Worm (Caenorhabditis elegans) whole organism, late embryonic: ENCODE data around the gene F53C3.1.

Experiments
- Y22D7AL.16 ChIP-seq: sonication (generic microtip); optimal IDR thresholded peaks from 2 replicates; lab custom pipeline; 2016; ENCODE audit warnings: missing genetic modification characterization, missing compliant biosample characterization
- ceh-14 ChIP-seq: sonication (generic microtip); optimal IDR thresholded peaks from 2 replicates; lab custom pipeline; 2016; ENCODE audit warnings: missing genotype, missing genetic modification characterization, missing compliant biosample characterization
- dmd-4 ChIP-seq: sonication (generic microtip); optimal IDR thresholded peaks from 2 replicates; lab custom pipeline; 2016; ENCODE audit warnings: borderline replicate concordance, missing genetic modification characterization, missing compliant biosample characterization
- pha-4 ChIP-seq: fragments of 150-350 bp; optimal IDR thresholded peaks from 2 replicates; lab custom pipeline; 2018; ENCODE audit warnings: missing biosample characterization, missing genetic modification reagents, missing genetic modification characterization
- sox-2 ChIP-seq: fragments of 200-800 bp; sonication (Bioruptor generic); IDR thresholded peaks from 2 replicates; pipeline ENCODE4 v1.3.6; 2022; ENCODE audit warnings: missing genetic modification reagents, missing genetic modification characterization, missing compliant biosample characterization
- tbx-2 ChIP-seq: sonication (generic microtip); optimal IDR thresholded peaks from 2 replicates; lab custom pipeline; 2016; ENCODE audit warnings: missing genetic modification characterization, missing compliant biosample characterization
- unc-3 ChIP-seq, 2 experiments: fragments of 200-800 bp in 1 of 2; sonication (Bioruptor generic) in 1 of 2; sonication (generic microtip) in 1 of 2; conservative IDR thresholded peaks in 1 of 2; optimal IDR thresholded peaks in 1 of 2; 2 replicates each; pipeline versions ENCODE4 v1.3.6 to Lab custom; 2016 to 2022; ENCODE audit warnings: missing compliant biosample characterization in 2 of 2, missing genetic modification characterization in 2 of 2, missing genetic modification reagents in 1 of 2
- unc-86 ChIP-seq: sonication (generic microtip); optimal IDR thresholded peaks from 2 replicates; lab custom pipeline; 2016; ENCODE audit warnings: missing genetic modification characterization, missing compliant biosample characterization

DNA sequence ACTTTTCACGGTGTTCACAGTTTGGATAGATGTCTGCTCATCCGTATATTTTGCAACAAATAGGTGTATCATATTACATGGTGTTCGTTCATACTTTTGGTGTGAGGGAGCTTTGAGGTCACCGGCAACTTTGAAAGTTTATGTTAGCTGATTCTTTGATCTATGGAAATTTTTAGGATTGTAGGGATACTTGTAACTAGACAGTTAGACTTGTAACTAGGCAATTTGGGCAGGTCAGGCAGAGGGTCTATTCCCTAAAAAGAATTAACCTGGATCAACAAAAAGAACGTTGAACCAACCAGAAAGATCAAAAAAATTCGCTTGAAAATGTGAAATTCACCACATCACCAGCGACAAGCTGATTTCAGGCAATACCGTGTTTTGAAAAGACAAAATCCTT is 17.9 kb upstream of the F53C3.1 start:
- TF ChIP-seq ceh-14 (tag; lab: Kevin White, UChicago) (no peak), sox-2 (GFP tag; lab: Robert Waterston, UW) (no peak), tbx-2 (tag; lab: Kevin White, UChicago) (no peak), unc-86 (tag; lab: Kevin White, UChicago) (no peak), Y22D7AL.16 (tag; lab: Kevin White, UChicago) (no peak), dmd-4 (tag; lab: Kevin White, UChicago) (no peak), pha-4 (tag; lab: Kevin White, UChicago) (no peak), unc-3 (GFP tag; conservative IDR thresholded peaks at IDR 0.05; lab: Robert Waterston, UW) (no peak), unc-3 (tag; optimal IDR thresholded peaks at IDR 0.05; lab: Kevin White, UChicago) (no peak)
